Fruit fly (Drosophila melanogaster): ENCODE measurements around the gene CG31533.
A peak's percentile ranks its signal among the peaks of the same experiment; 100 is the strongest.

The CG31533 gene

dm6 chr3R:14122347-14122812, 34.9 kb downstream of the CG31533 start, which contains the start of the genes Abi and twf (continued):
- no peak for TF ChIP-seq cg (GFP tag; optimal IDR thresholded peaks at IDR 0.05)
- TF ChIP-seq lmd (GFP tag; IDR thresholded peaks at IDR 0.05), result peak; percentile 54
- peak; percentile 71 for TF ChIP-seq CG31441 (GFP tag; IDR thresholded peaks at IDR 0.05)
- TF ChIP-seq bcd (GFP tag; optimal IDR thresholded peaks at IDR 0.05), result peak; percentile 59
- peak; percentile 80 for TF ChIP-seq slbo (GFP tag; IDR thresholded peaks at IDR 0.05)
- TF ChIP-seq hkb (optimal IDR thresholded peaks at IDR 0.05), result peak; percentile 76
- peak; percentile 63 for TF ChIP-seq hkb (GFP tag; IDR thresholded peaks at IDR 0.05)
- TF ChIP-seq MBD-R2 (GFP tag; IDR thresholded peaks at IDR 0.05), result peak; percentile 79
- peak; percentile 35 for TF ChIP-seq Sry-δ (GFP tag; optimal IDR thresholded peaks at IDR 0.05)
- TF ChIP-seq CG10147 (GFP tag; optimal IDR thresholded peaks at IDR 0.05), result peak; percentile 61
- no peak for TF ChIP-seq CG11696 (GFP tag; IDR thresholded peaks at IDR 0.05)
- no peak for TF ChIP-seq amos (GFP tag; IDR thresholded peaks at IDR 0.05; ENCODE audit: partially characterized antibody)
- TF ChIP-seq CG9876 (GFP tag; optimal IDR thresholded peaks at IDR 0.05), result no peak
- peak; percentile 74 for TF ChIP-seq CG13775 (GFP tag; optimal IDR thresholded peaks at IDR 0.05)
- no peak for TF ChIP-seq usp (GFP tag; optimal IDR thresholded peaks at IDR 0.05)
- TF ChIP-seq nerfin-1 (tag; optimal IDR thresholded peaks at IDR 0.05), result peak; percentile 25
- no peak for TF ChIP-seq vnd (GFP tag; IDR thresholded peaks at IDR 0.05; ENCODE audit: partially characterized antibody)
- peak; percentile 58 for TF ChIP-seq ems (GFP tag; optimal IDR thresholded peaks at IDR 0.05)
- no peak for TF ChIP-seq Gsc (GFP tag; IDR thresholded peaks at IDR 0.05)
- peak; percentile 33; the same call in 1 of the 2 replicates for TF ChIP-seq CG31224 (GFP tag; IDR thresholded peaks at IDR 0.05)
- no peak for TF ChIP-seq CG6791 (GFP tag; IDR thresholded peaks at IDR 0.05; ENCODE audit: partially characterized antibody)
- no peak for TF ChIP-seq CG14860 (GFP tag; IDR thresholded peaks at IDR 0.05; ENCODE audit: partially characterized antibody)
- TF ChIP-seq Myb (GFP tag; optimal IDR thresholded peaks at IDR 0.05), result peak; percentile 34
- TF ChIP-seq oc (tag; optimal IDR thresholded peaks at IDR 0.05), result no peak
- no peak; the same call in 2 of the 3 replicates for TF ChIP-seq H15 (GFP tag; IDR thresholded peaks at IDR 0.05)
- TF ChIP-seq CG8281 (tag; optimal IDR thresholded peaks at IDR 0.05), result peak; percentile 3
- TF ChIP-seq CG10654 (GFP tag; optimal IDR thresholded peaks at IDR 0.05), result peak; percentile 74
- no peak for TF ChIP-seq NC2α (GFP tag; optimal IDR thresholded peaks at IDR 0.05)
- TF ChIP-seq Oli (tag; optimal IDR thresholded peaks at IDR 0.05), result peak; percentile 47
- no peak for TF ChIP-seq corto (GFP tag; optimal IDR thresholded peaks at IDR 0.05)
- no peak for TF ChIP-seq CG15073 (GFP tag; optimal IDR thresholded peaks at IDR 0.05)
- peak; percentile 47 for TF ChIP-seq CG10543 (GFP tag; optimal IDR thresholded peaks at IDR 0.05)
- TF ChIP-seq Pdp1 (GFP tag; optimal IDR thresholded peaks at IDR 0.05), result peak; percentile 41 to 71
- TF ChIP-seq CG6689 (GFP tag; IDR thresholded peaks at IDR 0.05), result peak; percentile 72
- TF ChIP-seq CTCF (GFP tag; optimal IDR thresholded peaks at IDR 0.05), result no peak
- peak; percentile 57 for TF ChIP-seq gsb-n (tag; optimal IDR thresholded peaks at IDR 0.05)
- peak; percentile 29 for TF ChIP-seq CG33213 (GFP tag; optimal IDR thresholded peaks at IDR 0.05)
- TF ChIP-seq Mrtf (GFP tag; IDR thresholded peaks at IDR 0.05), result no peak
- TF ChIP-seq trem (tag; optimal IDR thresholded peaks at IDR 0.05), result peak; percentile 75
- no peak for TF ChIP-seq Scr (GFP tag; IDR thresholded peaks at IDR 0.05; ENCODE audit: partially characterized antibody)
- no peak for TF ChIP-seq mirr (GFP tag; optimal IDR thresholded peaks at IDR 0.05)
- TF ChIP-seq sd (tag; optimal IDR thresholded peaks at IDR 0.05), result peak; percentile 42
- TF ChIP-seq BtbVII (GFP tag; optimal IDR thresholded peaks at IDR 0.05), result peak; percentile 6
- peak; percentile 58 for TF ChIP-seq Fer1 (GFP tag; optimal IDR thresholded peaks at IDR 0.05)
- TF ChIP-seq Spps (tag; optimal IDR thresholded peaks at IDR 0.05), result peak; percentile 29
- peak; percentile 47 for TF ChIP-seq ERR (GFP tag; optimal IDR thresholded peaks at IDR 0.05)
- TF ChIP-seq tna (GFP tag; IDR thresholded peaks at IDR 0.05; ENCODE audit: partially characterized antibody), result no peak
- TF ChIP-seq CkIIα-i1 (GFP tag; IDR thresholded peaks at IDR 0.05), result no peak
- TF ChIP-seq YL-1 (GFP tag; optimal IDR thresholded peaks at IDR 0.05), result peak; percentile 90
- TF ChIP-seq PHDP (tag; optimal IDR thresholded peaks at IDR 0.05), result peak; percentile 74
- TF ChIP-seq exex (tag; optimal IDR thresholded peaks at IDR 0.05), result peak; percentile 6

Data from whole organism, embryonic.